Worm (Caenorhabditis elegans): ENCODE data around the gene srh-102.

The srh-102 gene

DNA sequence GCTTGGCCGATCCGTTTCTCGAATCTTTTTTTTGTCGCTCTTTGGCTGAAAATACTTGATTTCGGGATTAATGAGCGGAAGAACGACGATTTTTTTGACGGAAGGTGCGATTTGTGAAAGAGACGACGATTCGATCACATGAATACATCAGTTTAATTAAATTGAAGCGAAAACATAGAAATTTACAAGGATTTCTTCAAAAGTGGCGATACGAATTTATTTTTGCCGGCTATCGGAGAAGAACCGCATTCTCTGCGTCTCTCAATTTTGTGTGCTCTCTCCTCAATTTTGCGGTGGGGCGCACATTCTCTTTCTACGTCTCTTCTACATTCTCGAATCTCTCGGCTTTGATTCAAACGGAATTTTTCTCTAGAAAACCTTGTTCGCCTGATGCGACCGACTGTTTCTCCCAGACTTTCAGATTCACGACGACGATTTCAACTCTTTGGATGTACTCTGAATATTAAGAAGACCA is 9.9 kb downstream of the srh-102 start, which contains the start of gene F40D4.17:
F40D4.17 (minus strand) TSS at position 51 of the 475 bp plus-strand sequence.
- TF ChIP-seq nhr-23 (tag; optimal IDR thresholded peaks at IDR 0.05) (no peak), ceh-28 (tag; optimal IDR thresholded peaks at IDR 0.05) (no peak), egl-27 (tag; optimal IDR thresholded peaks at IDR 0.05) (no peak), ama-1 (optimal IDR thresholded peaks at IDR 0.05) (no peak), nhr-77 (tag; optimal IDR thresholded peaks at IDR 0.05) (no peak), nhr-43 (tag; optimal IDR thresholded peaks at IDR 0.05; ENCODE audit: poor library complexity, severe bottlenecking) (no peak), nfya-1 (tag; optimal IDR thresholded peaks at IDR 0.05; ENCODE audit: insufficient read depth) (no peak), fos-1 (tag; optimal IDR thresholded peaks at IDR 0.05) (no peak)

ce11 chrV:17154944-17155343 is 10.4 kb downstream of the srh-102 start:
- no peak for TF ChIP-seq eor-1 (tag; optimal IDR thresholded peaks at IDR 0.05)
- no peak for TF ChIP-seq nhr-67 (tag; optimal IDR thresholded peaks at IDR 0.05)
- no peak for TF ChIP-seq ceh-28 (tag; optimal IDR thresholded peaks at IDR 0.05)
- no peak for TF ChIP-seq hmg-11 (tag; optimal IDR thresholded peaks at IDR 0.05)
- no peak for TF ChIP-seq nhr-12 (tag; optimal IDR thresholded peaks at IDR 0.05)
- TF ChIP-seq lin-15B (tag; optimal IDR thresholded peaks at IDR 0.05) = no peak
- no peak for TF ChIP-seq elt-3 (tag; optimal IDR thresholded peaks at IDR 0.05)
- no peak for TF ChIP-seq nhr-11 (tag; optimal IDR thresholded peaks at IDR 0.05)
- no peak for TF ChIP-seq R02D3.7 (tag; optimal IDR thresholded peaks at IDR 0.05)

ce11 chrV:17151292-17151691 is 14.0 kb downstream of the srh-102 start:
- no peak for TF ChIP-seq pqm-1 (tag; optimal IDR thresholded peaks at IDR 0.05)
- TF ChIP-seq jun-1 (tag; optimal IDR thresholded peaks at IDR 0.05) = no peak
- no peak for TF ChIP-seq ceh-28 (tag; optimal IDR thresholded peaks at IDR 0.05)
- no peak for TF ChIP-seq ceh-9 (tag; optimal IDR thresholded peaks at IDR 0.05)
- no peak for TF ChIP-seq unc-39 (tag; optimal IDR thresholded peaks at IDR 0.05)
- no peak for TF ChIP-seq egl-27 (tag; optimal IDR thresholded peaks at IDR 0.05)
- no peak for TF ChIP-seq sea-2 (GFP tag; optimal IDR thresholded peaks at IDR 0.05)
- TF ChIP-seq nhr-77 (tag; optimal IDR thresholded peaks at IDR 0.05) = no peak
- TF ChIP-seq aly-2 (tag; optimal IDR thresholded peaks at IDR 0.05) = no peak

Data from whole organism, L3 larva.